Fruit fly (Drosophila melanogaster) whole organism, embryonic: ENCODE measurements around the gene Rpn9.
A peak's percentile ranks its signal among the peaks of the same experiment; 100 is the strongest.

Experiments used
- CG12769 ChIP-seq: fragments of 200-800 bp; sonication (Bioruptor generic); optimal IDR thresholded peaks from 2 replicates; lab custom pipeline; 2019; ENCODE audit warnings: missing biosample characterization, mild to moderate bottlenecking, missing genetic modification characterization, moderate library complexity
- CG12942 ChIP-seq: fragments of 200-800 bp; sonication (Bioruptor generic); optimal IDR thresholded peaks from 3 replicates; lab custom pipeline; 2016; ENCODE audit warnings: missing biosample characterization, missing genetic modification characterization
- CG13894 ChIP-seq: fragments of 200-800 bp; sonication (Bioruptor generic); optimal IDR thresholded peaks from 3 replicates; lab custom pipeline; 2018; ENCODE audit warnings: missing biosample characterization, mild to moderate bottlenecking, missing genetic modification characterization, moderate library complexity
- CG14441 ChIP-seq: fragments of 200-800 bp; sonication (Bioruptor generic); IDR thresholded peaks from 2 replicates; pipeline ENCODE4 v1.3.6; 2022; ENCODE audit warnings: missing biosample characterization, missing genetic modification characterization
- CG14667 ChIP-seq: fragments of 200-800 bp; sonication (Bioruptor generic); IDR thresholded peaks from 2 replicates; pipeline ENCODE4 v1.3.6; 2022; ENCODE audit warnings: missing biosample characterization, missing genetic modification characterization
- CG14860 ChIP-seq: fragments of 200-800 bp; sonication (Bioruptor generic); IDR thresholded peaks from 3 replicates; pipeline ENCODE4 v1.3.6; 2022; ENCODE audit warnings: missing biosample characterization, missing genetic modification characterization; ENCODE audit not compliant: partially characterized antibody
- CG1603 ChIP-seq: fragments of 200-800 bp; sonication (Bioruptor generic); optimal IDR thresholded peaks from 2 replicates; lab custom pipeline; 2019; ENCODE audit warnings: missing biosample characterization, mild to moderate bottlenecking, missing genetic modification characterization, moderate library complexity
- CG16815 ChIP-seq: fragments of 200-800 bp; sonication (Bioruptor generic); optimal IDR thresholded peaks from 3 replicates; lab custom pipeline; 2017; ENCODE audit warnings: missing biosample characterization, mild to moderate bottlenecking, missing genetic modification characterization
- CG17186 ChIP-seq: fragments of 200-800 bp; sonication (Bioruptor generic); optimal IDR thresholded peaks from 3 replicates; lab custom pipeline; 2017; ENCODE audit warnings: missing biosample characterization, missing genetic modification reagents, missing genetic modification characterization
- CG17829 ChIP-seq: fragments of 200-800 bp; optimal IDR thresholded peaks from 2 replicates; lab custom pipeline; 2019; ENCODE audit warnings: missing biosample characterization, mild to moderate bottlenecking, missing genetic modification characterization, moderate library complexity
- CG18011 ChIP-seq: fragments of 200-800 bp; sonication (Bioruptor generic); optimal IDR thresholded peaks from 2 replicates; lab custom pipeline; 2017; ENCODE audit warnings: missing biosample characterization, missing genetic modification characterization, mild to moderate bottlenecking, moderate library complexity, missing genotype
- CG18262 ChIP-seq: fragments of 200-800 bp; optimal IDR thresholded peaks from 3 replicates; lab custom pipeline; 2019; ENCODE audit warnings: missing biosample characterization, mild to moderate bottlenecking, missing genetic modification characterization, moderate library complexity
- CG2712 ChIP-seq: fragments of 200-800 bp; optimal IDR thresholded peaks from 3 replicates; lab custom pipeline; 2019; ENCODE audit warnings: missing biosample characterization, mild to moderate bottlenecking, missing genetic modification characterization, moderate library complexity
- CG4707 ChIP-seq: fragments of 200-800 bp; sonication (Bioruptor generic); optimal IDR thresholded peaks from 2 replicates; lab custom pipeline; 2018; ENCODE audit warnings: missing biosample characterization, mild to moderate bottlenecking, missing genetic modification characterization, moderate library complexity
- CG6854 ChIP-seq: fragments of 200-800 bp; sonication (Bioruptor generic); optimal IDR thresholded peaks from 3 replicates; lab custom pipeline; 2017; ENCODE audit warnings: missing biosample characterization, mild to moderate bottlenecking, missing genetic modification characterization
- CG9609 ChIP-seq: fragments of 200-800 bp; sonication (Bioruptor generic); optimal IDR thresholded peaks from 3 replicates; lab custom pipeline; 2016; ENCODE audit warnings: missing biosample characterization, missing genetic modification characterization
- CG9932 ChIP-seq: fragments of 200-800 bp; sonication (Bioruptor generic); IDR thresholded peaks from 2 replicates; pipeline ENCODE4 v1.3.6; 2022; ENCODE audit warnings: missing biosample characterization, missing genetic modification characterization
- Camta ChIP-seq: fragments of 200-800 bp; sonication (Bioruptor generic); optimal IDR thresholded peaks from 2 replicates; lab custom pipeline; 2016; ENCODE audit warnings: missing biosample characterization, missing genetic modification characterization
- Dip3 ChIP-seq: fragments of 200-800 bp; sonication (Bioruptor generic); optimal IDR thresholded peaks from 3 replicates; lab custom pipeline; 2016; ENCODE audit warnings: missing biosample characterization, missing genetic modification characterization
- Dll ChIP-seq: fragments of 200-800 bp; sonication (Bioruptor generic); IDR thresholded peaks from 4 replicates; pipeline ENCODE4 v1.3.6; 2022; ENCODE audit warnings: missing biosample characterization, missing genetic modification characterization; ENCODE audit not compliant: partially characterized antibody
- Ets65A ChIP-seq: fragments of 200-800 bp; sonication (Bioruptor generic); peaks from one replicate; lab custom pipeline; 2016; ENCODE audit warnings: missing biosample characterization, missing genetic modification characterization
- HLH3B ChIP-seq: fragments of 200-800 bp; sonication (Bioruptor generic); IDR thresholded peaks from 2 replicates; pipeline ENCODE4 v1.3.6; 2022; ENCODE audit warnings: missing biosample characterization, missing genetic modification characterization
- Hmr ChIP-seq: fragments of 200-800 bp; sonication (Bioruptor generic); optimal IDR thresholded peaks from 3 replicates; lab custom pipeline; 2017; ENCODE audit warnings: mild to moderate bottlenecking, missing biosample characterization, missing genetic modification reagents, missing genetic modification characterization
- Hsf ChIP-seq: fragments of 200-800 bp; sonication (Bioruptor generic); optimal IDR thresholded peaks from 3 replicates; lab custom pipeline; 2016; ENCODE audit warnings: missing biosample characterization, missing genetic modification characterization
- Neu2 ChIP-seq: fragments of 200-800 bp; sonication (Bioruptor generic); optimal IDR thresholded peaks from 3 replicates; lab custom pipeline; 2016; ENCODE audit warnings: missing biosample characterization, missing genetic modification characterization, borderline replicate concordance
- Ssrp ChIP-seq: fragments of 200-800 bp; sonication (Bioruptor generic); optimal IDR thresholded peaks from 2 replicates; lab custom pipeline; 2018; ENCODE audit warnings: missing biosample characterization, mild to moderate bottlenecking, missing genetic modification characterization, moderate library complexity
- bsh ChIP-seq, 2 experiments: fragments of 200-800 bp; sonication (Bioruptor generic); optimal IDR thresholded peaks; 2 replicates each; lab custom pipeline; 2017 to 2018; ENCODE audit warnings: mild to moderate bottlenecking in 2 of 2, missing biosample characterization in 2 of 2, missing genetic modification characterization in 2 of 2, moderate library complexity in 1 of 2
- crc ChIP-seq: fragments of 200-800 bp; sonication (Bioruptor generic); optimal IDR thresholded peaks from 2 replicates; lab custom pipeline; 2016; ENCODE audit warnings: missing biosample characterization, missing genetic modification characterization
- crol ChIP-seq: fragments of 200-800 bp; sonication (Bioruptor generic); IDR thresholded peaks from 2 replicates; pipeline ENCODE4 v1.3.6; 2022; ENCODE audit warnings: missing biosample characterization, missing genetic modification characterization
- emc ChIP-seq: fragments of 200-800 bp; sonication (Bioruptor generic); optimal IDR thresholded peaks from 2 replicates; lab custom pipeline; 2016; ENCODE audit warnings: missing biosample characterization, missing genetic modification characterization
- ftz-f1 ChIP-seq: fragments of 200-800 bp; sonication (Bioruptor generic); optimal IDR thresholded peaks from 2 replicates; lab custom pipeline; 2016; ENCODE audit warnings: missing biosample characterization, missing genetic modification characterization
- gcm2 ChIP-seq: fragments of 200-800 bp; sonication (Bioruptor generic); optimal IDR thresholded peaks from 2 replicates; lab custom pipeline; 2016; ENCODE audit warnings: missing biosample characterization, missing genetic modification characterization
- grau ChIP-seq: fragments of 200-800 bp; optimal IDR thresholded peaks from 3 replicates; lab custom pipeline; 2019; ENCODE audit warnings: missing biosample characterization, mild to moderate bottlenecking, missing genetic modification characterization, moderate library complexity
- gt ChIP-seq: fragments of 200-800 bp; sonication (Bioruptor generic); IDR thresholded peaks from 2 replicates; pipeline ENCODE4 v1.3.6; 2022; ENCODE audit warnings: missing biosample characterization, missing genetic modification characterization
- hkb ChIP-seq, 2 experiments: fragments of 200-800 bp in 1 of 2; fragments of >200 bp in 1 of 2; sonication (Bioruptor generic) in 1 of 2; IDR thresholded peaks in 1 of 2; optimal IDR thresholded peaks in 1 of 2; 2 replicates each; pipeline versions ENCODE4 v1.3.6 to Lab custom; 2017 to 2022; ENCODE audit warnings: missing biosample characterization in 1 of 2, missing genetic modification characterization in 1 of 2
- kah ChIP-seq: fragments of 200-800 bp; sonication (Bioruptor generic); optimal IDR thresholded peaks from 2 replicates; lab custom pipeline; 2018; ENCODE audit warnings: missing biosample characterization, mild to moderate bottlenecking, missing genetic modification characterization
- ken ChIP-seq: fragments of 200-800 bp; sonication (Bioruptor generic); IDR thresholded peaks from 3 replicates; pipeline ENCODE4 v1.3.6; 2022; ENCODE audit warnings: missing biosample characterization, missing genetic modification characterization
- kni ChIP-seq: fragments of 200-800 bp; sonication (Bioruptor generic); optimal IDR thresholded peaks from 3 replicates; lab custom pipeline; 2017; ENCODE audit warnings: mild to moderate bottlenecking, missing biosample characterization, missing genetic modification reagents, missing genetic modification characterization
- mam ChIP-seq: fragments of 200-800 bp; sonication (Bioruptor generic); optimal IDR thresholded peaks from 3 replicates; lab custom pipeline; 2016; ENCODE audit warnings: missing biosample characterization, missing genetic modification characterization
- odd ChIP-seq: fragments of 200-800 bp; sonication (Bioruptor generic); optimal IDR thresholded peaks from 2 replicates; lab custom pipeline; 2017; ENCODE audit warnings: missing biosample characterization, mild to moderate bottlenecking, missing genetic modification characterization
- pan ChIP-seq, 4 experiments: fragments of >200 bp in 3 of 4; fragments of 200-800 bp in 1 of 4; sonication (Bioruptor generic) in 1 of 4; optimal IDR thresholded peaks in 3 of 4; IDR thresholded peaks in 1 of 4; 2 replicates each; pipeline versions ENCODE4 v1.3.6 to Lab custom; 2017 to 2022; ENCODE audit warnings: missing biosample characterization in 2 of 4, missing genetic modification characterization in 2 of 4, mixed read lengths in 1 of 4
- sens ChIP-seq: fragments of 200-800 bp; sonication (Bioruptor generic); peaks from one replicate; lab custom pipeline; 2016; ENCODE audit warnings: missing biosample characterization, missing genetic modification characterization
- sens-2 ChIP-seq: fragments of 200-800 bp; sonication (Bioruptor generic); IDR thresholded peaks from 2 replicates; pipeline ENCODE4 v1.3.6; 2022; ENCODE audit warnings: missing biosample characterization, missing genetic modification characterization
- sima ChIP-seq: fragments of 200-800 bp; sonication (Bioruptor generic); optimal IDR thresholded peaks from 2 replicates; lab custom pipeline; 2016; ENCODE audit warnings: missing biosample characterization, missing genetic modification characterization
- sqz ChIP-seq: fragments of 200-800 bp; sonication (Bioruptor generic); optimal IDR thresholded peaks from 3 replicates; lab custom pipeline; 2018; ENCODE audit warnings: missing biosample characterization, mild to moderate bottlenecking, missing genetic modification characterization
- tup ChIP-seq: fragments of 200-800 bp; sonication (Bioruptor generic); optimal IDR thresholded peaks from 2 replicates; lab custom pipeline; 2016; ENCODE audit warnings: missing biosample characterization, mild to moderate bottlenecking, missing genetic modification characterization, moderate library complexity
- usp ChIP-seq: fragments of >200 bp; optimal IDR thresholded peaks from 2 replicates; lab custom pipeline; 2017; ENCODE audit warnings: missing biosample characterization, missing genetic modification characterization
- wor ChIP-seq: fragments of 200-800 bp; sonication (Bioruptor generic); IDR thresholded peaks from 2 replicates; pipeline ENCODE4 v1.3.6; 2022; ENCODE audit warnings: missing biosample characterization, missing genetic modification characterization
- zfh1 ChIP-seq: fragments of 200-800 bp; sonication (Bioruptor generic); IDR thresholded peaks from 3 replicates; pipeline ENCODE4 v1.3.6; 2022; ENCODE audit warnings: missing biosample characterization, missing genetic modification characterization

Rpn9 gene

dm6 chr3R:23781466-23781935 lies 48.2 kb upstream of the Rpn9 start, which contains the start of the genes Nup98-96 and mbc (continued):
- TF ChIP-seq CG4707 (peak; percentile 50), ken (GFP tag; lab: Robert Waterston, UW) (peak; percentile 83), Dll (GFP tag; lab: Robert Waterston, UW) (0 out of 4 replicates have a peak, but pooled peaks have one; percentile 40), CG6854 (no peak), CG12942 (peak; percentile 89), kni (peak; percentile 42), Ssrp (tag; lab: Kevin White, UChicago) (peak; percentile 84), mam (GFP tag; lab: Kevin White, UChicago) (peak; percentile 96), grau (tag; lab: Kevin White, UChicago) (peak; percentile 86), CG12769 (tag; lab: Kevin White, UChicago) (peak; percentile 86), sima (GFP tag; lab: Kevin White, UChicago) (peak; percentile 65), CG18262 (tag; lab: Kevin White, UChicago) (peak; percentile 78), odd (GFP tag; lab: Kevin White, UChicago) (peak; percentile 47), CG9609 (GFP tag; lab: Kevin White, UChicago) (peak; percentile 93), Neu2 (peak; percentile 74), tup (GFP tag; lab: Kevin White, UChicago) (peak; percentile 55), wor (peak; percentile 61), hkb (optimal IDR thresholded peaks at IDR 0.05; lab: Kevin White, UChicago) (peak; percentile 99), hkb (GFP tag; IDR thresholded peaks at IDR 0.05; lab: Robert Waterston, UW) (peak; percentile 61; the same call in 1 of the 2 replicates), CG16815 (GFP tag; lab: Kevin White, UChicago) (peak; percentile 87), CG17829 (tag; lab: Kevin White, UChicago) (peak; percentile 89), CG13894 (tag; lab: Kevin White, UChicago) (peak; percentile 80), Hmr (GFP tag; lab: Kevin White, UChicago) (peak; percentile 81), CG14667 (peak; percentile 84), zfh1 (peak; percentile 70; the same call in 2 of the 3 replicates), Hsf (GFP tag; lab: Kevin White, UChicago) (peak; percentile 94), CG1603 (peak; percentile 83), bsh (GFP tag; optimal IDR thresholded peaks at IDR 0.05; lab: Kevin White, UChicago) (peak in 1 of 2 experiments; percentile 74), usp (no peak), sqz (GFP tag; lab: Kevin White, UChicago) (peak; percentile 31), sens-2 (GFP tag; lab: Robert Waterston, UW) (peak; percentile 65), pan (optimal IDR thresholded peaks at IDR 0.05; lab: Kevin White, UChicago) (no peak), pan (GFP tag; optimal IDR thresholded peaks at IDR 0.05 in 1 of 2, IDR thresholded peaks at IDR 0.05 in 1 of 2) (peak in 1 of 2 experiments; percentile 79), CG17186 (GFP tag; lab: Kevin White, UChicago) (peak; percentile 85), ftz-f1 (peak; percentile 30), Ets65A (GFP tag; lab: Kevin White, UChicago) (peak; percentile 99), CG14860 (GFP tag; lab: Robert Waterston, UW) (no peak), Dip3 (GFP tag; lab: Kevin White, UChicago) (peak; percentile 93), crol (GFP tag; lab: Robert Waterston, UW) (no peak), HLH3B (GFP tag; lab: Robert Waterston, UW) (peak; percentile 83), Camta (GFP tag; lab: Kevin White, UChicago) (peak; percentile 85), CG18011 (GFP tag; lab: Kevin White, UChicago) (peak; percentile 39), kah (GFP tag; lab: Kevin White, UChicago) (peak; percentile 44), CG14441 (GFP tag; lab: Robert Waterston, UW) (peak; percentile 92), gcm2 (GFP tag; lab: Kevin White, UChicago) (peak; percentile 86), CG9932 (GFP tag; lab: Robert Waterston, UW) (peak; percentile 91), emc (GFP tag; lab: Kevin White, UChicago) (peak; percentile 84), CG2712 (tag; lab: Kevin White, UChicago) (peak; percentile 90), sens (GFP tag; lab: Kevin White, UChicago) (peak; percentile 99), gt (GFP tag; lab: Robert Waterston, UW) (peak; percentile 50), crc (GFP tag; lab: Kevin White, UChicago) (peak; percentile 70)
